Fruit fly (Drosophila melanogaster): ENCODE results near the gene CG42680.

Gene CG42680

dm6 chr2L:14549009-14549408, 39.0 kb downstream of the CG42680 start, which contains the start of gene CG4218:
Gene CG4218, minus strand, starts transcription at chr2L:14549109.
- TF ChIP-seq CTCF (optimal IDR thresholded peaks at IDR 0.05) (no peak), CG8478 (optimal IDR thresholded peaks at IDR 0.05) (no peak)

DNA sequence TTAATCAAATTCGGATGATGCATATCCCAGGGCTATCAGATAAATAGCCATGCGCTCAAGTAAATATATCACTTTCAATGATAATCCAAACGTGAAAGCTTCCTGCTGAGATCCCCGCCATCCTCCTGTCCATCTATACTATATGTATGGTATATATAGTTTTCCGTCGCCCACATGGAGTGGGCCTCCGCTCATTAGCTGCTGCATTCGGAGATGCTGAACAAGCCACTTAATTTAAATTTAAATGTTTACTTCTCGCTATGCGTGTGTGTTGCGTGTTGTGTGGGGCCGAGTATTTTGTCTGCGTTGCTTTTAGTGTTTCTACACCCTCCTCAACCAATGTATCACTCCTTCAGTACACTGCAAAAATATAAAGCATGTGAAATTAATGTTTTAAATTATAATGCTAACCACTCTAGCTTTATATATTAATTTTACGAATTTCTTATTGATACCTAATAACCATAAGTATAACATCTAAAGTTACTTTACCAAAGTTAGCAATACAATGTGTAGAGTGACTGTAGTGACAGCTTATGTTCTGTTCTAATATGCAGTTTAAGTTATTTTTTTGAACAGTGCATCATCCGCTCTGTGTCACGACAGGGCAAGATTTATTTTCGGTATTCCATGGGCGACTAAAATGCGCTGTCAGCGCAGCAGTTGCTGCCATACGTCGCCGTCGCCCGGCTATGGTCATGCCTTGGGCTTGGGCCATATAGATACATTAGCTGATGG, 41.2 kb downstream of the CG42680 start:
- no peak for TF ChIP-seq CTCF (optimal IDR thresholded peaks at IDR 0.05)
- no peak for TF ChIP-seq CG8478 (optimal IDR thresholded peaks at IDR 0.05)

- TF ChIP-seq CTCF (optimal IDR thresholded peaks at IDR 0.05): no peak
Observed at dm6 chr2L:14545319-14545740, 42.7 kb downstream of the CG42680 start.

DNA sequence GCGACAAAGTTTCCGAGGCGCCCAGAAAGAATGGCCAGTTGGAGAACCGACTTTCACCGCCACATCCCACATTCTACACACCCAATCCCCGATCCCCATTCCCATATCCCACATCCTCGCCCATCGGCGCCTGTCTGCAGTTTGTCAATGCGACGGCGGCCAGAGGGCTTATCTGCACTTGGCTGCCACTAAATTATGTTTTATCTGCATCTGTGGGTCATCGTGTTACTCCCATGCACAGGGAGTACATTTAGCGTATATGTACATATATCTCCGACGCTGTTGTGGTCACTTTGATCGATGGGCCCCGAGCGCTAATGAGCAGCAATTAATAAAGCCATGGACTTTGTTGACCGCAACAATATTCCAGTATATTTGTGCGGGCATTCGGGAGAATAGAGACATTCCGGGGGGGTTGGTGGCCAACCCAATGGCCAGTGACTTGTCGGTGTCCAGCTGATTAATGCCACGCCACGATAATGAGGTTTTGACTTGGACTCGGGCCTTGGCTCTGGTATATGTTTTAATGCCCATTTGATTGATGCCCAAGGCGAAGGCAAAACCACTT, 47.4 kb downstream of the CG42680 start:
- TF ChIP-seq CG8478 (optimal IDR thresholded peaks at IDR 0.05) (no peak), CTCF (optimal IDR thresholded peaks at IDR 0.05) (no peak)

DNA sequence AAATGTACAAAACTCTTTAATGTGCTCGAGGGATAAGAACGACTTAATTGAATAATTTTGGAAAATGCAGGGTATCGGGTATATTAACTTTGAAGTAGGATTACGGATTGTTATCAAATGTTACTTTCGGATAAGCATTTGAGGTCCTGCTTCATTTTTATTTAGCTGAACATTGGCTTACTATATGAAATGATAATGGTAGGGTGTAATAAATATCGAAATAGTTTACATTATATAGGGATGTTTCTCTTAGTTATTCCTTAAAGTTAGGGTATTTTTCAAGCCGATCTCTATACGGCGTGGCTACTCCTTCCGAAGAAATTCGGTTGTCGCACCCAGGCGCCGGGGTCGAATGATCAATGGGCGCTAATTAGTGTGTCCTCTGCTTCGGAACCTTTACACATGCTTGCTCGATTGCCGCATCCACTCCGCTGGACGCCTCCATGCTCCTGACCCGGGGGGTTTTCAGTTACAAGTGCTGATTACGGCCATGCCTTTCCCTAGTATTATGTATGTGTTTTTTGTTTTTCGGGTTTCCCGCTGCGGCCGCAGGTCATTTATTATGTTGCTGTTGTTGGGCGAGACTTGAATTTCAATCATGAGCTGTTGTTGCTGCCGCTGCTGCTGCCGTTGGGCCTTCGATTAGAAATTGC, 48.0 kb downstream of the CG42680 start:
- TF ChIP-seq CTCF (optimal IDR thresholded peaks at IDR 0.05) (no peak), CG8478 (optimal IDR thresholded peaks at IDR 0.05) (no peak)

dm6 chr2L:14538853-14539358, 49.1 kb downstream of the CG42680 start:
- TF ChIP-seq CTCF (optimal IDR thresholded peaks at IDR 0.05) (no peak), CG8478 (optimal IDR thresholded peaks at IDR 0.05) (no peak)

All from S2 (cell line).